Fruit fly (Drosophila melanogaster) whole organism, embryonic: ENCODE data around the gene Mtp.
A peak's percentile ranks its signal among the peaks of the same experiment; 100 is the strongest.

Experiments used
- Atf-2 ChIP-seq: fragments of 200-800 bp; sonication (Bioruptor generic); optimal IDR thresholded peaks from 2 replicates; lab custom pipeline; 2016; ENCODE audit warnings: missing biosample characterization, missing genetic modification characterization
- CG10274 ChIP-seq: fragments of 200-800 bp; sonication (Bioruptor generic); optimal IDR thresholded peaks from 3 replicates; lab custom pipeline; 2017; ENCODE audit warnings: missing biosample characterization, mild to moderate bottlenecking, missing genetic modification characterization
- CG11456 ChIP-seq: fragments of 200-800 bp; sonication (Bioruptor generic); IDR thresholded peaks from 3 replicates; pipeline ENCODE4 v1.3.6; 2022; ENCODE audit warnings: missing biosample characterization, missing genetic modification characterization
- CG12219 ChIP-seq: fragments of 200-800 bp; sonication (Bioruptor generic); optimal IDR thresholded peaks from 3 replicates; lab custom pipeline; 2018; ENCODE audit warnings: missing biosample characterization, mild to moderate bottlenecking, missing genetic modification characterization
- CG12659 ChIP-seq: fragments of 200-800 bp; sonication (Bioruptor generic); optimal IDR thresholded peaks from 3 replicates; lab custom pipeline; 2017; ENCODE audit warnings: mild to moderate bottlenecking, missing biosample characterization, missing genetic modification reagents, missing genetic modification characterization
- CG13123 ChIP-seq: fragments of 200-800 bp; sonication (Bioruptor generic); optimal IDR thresholded peaks from 2 replicates; lab custom pipeline; 2016; ENCODE audit warnings: missing biosample characterization, missing genetic modification characterization
- CG15514 ChIP-seq: fragments of 200-800 bp; sonication (Bioruptor generic); optimal IDR thresholded peaks from 3 replicates; lab custom pipeline; 2017; ENCODE audit warnings: missing biosample characterization, missing genetic modification characterization, mild to moderate bottlenecking, moderate library complexity, missing genetic modification reagents
- CG1603 ChIP-seq: fragments of 200-800 bp; sonication (Bioruptor generic); optimal IDR thresholded peaks from 2 replicates; lab custom pipeline; 2019; ENCODE audit warnings: missing biosample characterization, mild to moderate bottlenecking, missing genetic modification characterization, moderate library complexity
- CG18476 ChIP-seq: fragments of 200-800 bp; sonication (Bioruptor generic); optimal IDR thresholded peaks from 2 replicates; lab custom pipeline; 2016; ENCODE audit warnings: missing biosample characterization, mild to moderate bottlenecking, missing genetic modification characterization
- CG31365 ChIP-seq: fragments of 200-800 bp; sonication (Bioruptor generic); optimal IDR thresholded peaks from 2 replicates; lab custom pipeline; 2018; ENCODE audit warnings: missing biosample characterization, mild to moderate bottlenecking, missing genetic modification characterization
- CG3281 ChIP-seq: fragments of 200-800 bp; sonication (Bioruptor generic); optimal IDR thresholded peaks from 3 replicates; lab custom pipeline; 2017; ENCODE audit warnings: missing biosample characterization, mild to moderate bottlenecking, missing genetic modification characterization
- CG33213 ChIP-seq: fragments of 200-800 bp; sonication (Bioruptor generic); optimal IDR thresholded peaks from 3 replicates; lab custom pipeline; 2016; ENCODE audit warnings: missing biosample characterization, missing genetic modification characterization
- CG3838 ChIP-seq: fragments of 200-800 bp; sonication (Bioruptor generic); optimal IDR thresholded peaks from 3 replicates; lab custom pipeline; 2016; ENCODE audit warnings: missing biosample characterization, missing genetic modification characterization
- CG6254 ChIP-seq: fragments of 200-800 bp; sonication (Bioruptor generic); optimal IDR thresholded peaks from 3 replicates; lab custom pipeline; 2017; ENCODE audit warnings: mild to moderate bottlenecking, missing biosample characterization, missing genetic modification reagents, missing genetic modification characterization
- CG7786 ChIP-seq: fragments of 200-800 bp; sonication (Bioruptor generic); optimal IDR thresholded peaks from 2 replicates; lab custom pipeline; 2016; ENCODE audit warnings: missing biosample characterization, missing genetic modification characterization
- CG8924 ChIP-seq: fragments of 200-800 bp; optimal IDR thresholded peaks from 3 replicates; lab custom pipeline; 2019; ENCODE audit warnings: missing biosample characterization, mild to moderate bottlenecking, missing genetic modification characterization, moderate library complexity
- CG9609 ChIP-seq: fragments of 200-800 bp; sonication (Bioruptor generic); optimal IDR thresholded peaks from 3 replicates; lab custom pipeline; 2016; ENCODE audit warnings: missing biosample characterization, missing genetic modification characterization
- CG9797 ChIP-seq: fragments of 200-800 bp; sonication (Bioruptor generic); optimal IDR thresholded peaks from 3 replicates; lab custom pipeline; 2018; ENCODE audit warnings: missing biosample characterization, mild to moderate bottlenecking, missing genetic modification characterization
- Hmr ChIP-seq: fragments of 200-800 bp; sonication (Bioruptor generic); optimal IDR thresholded peaks from 3 replicates; lab custom pipeline; 2017; ENCODE audit warnings: mild to moderate bottlenecking, missing biosample characterization, missing genetic modification reagents, missing genetic modification characterization
- Lim3 ChIP-seq: fragments of 200-800 bp; sonication (Bioruptor generic); IDR thresholded peaks from 2 replicates; pipeline ENCODE4 v1.3.6; 2022; ENCODE audit warnings: missing biosample characterization, missing genetic modification characterization
- MBD-R2 ChIP-seq: fragments of 200-800 bp; sonication (Bioruptor generic); IDR thresholded peaks from 2 replicates; pipeline ENCODE4 v1.3.6; 2022; ENCODE audit warnings: missing biosample characterization, missing genetic modification characterization
- NK7.1 ChIP-seq: fragments of 200-800 bp; sonication (Bioruptor generic); optimal IDR thresholded peaks from 3 replicates; lab custom pipeline; 2016; ENCODE audit warnings: missing biosample characterization, missing genetic modification characterization
- Poxn ChIP-seq: fragments of 200-800 bp; sonication (Bioruptor generic); IDR thresholded peaks from 2 replicates; pipeline ENCODE4 v1.3.6; 2022; ENCODE audit warnings: missing biosample characterization, missing genetic modification characterization
- Scr ChIP-seq: fragments of 200-800 bp; sonication (Bioruptor generic); IDR thresholded peaks from 2 replicates; pipeline ENCODE4 v1.3.6; 2022; ENCODE audit warnings: missing biosample characterization, missing genetic modification characterization; ENCODE audit not compliant: partially characterized antibody
- Trl ChIP-seq, 3 experiments: fragments of >200 bp in 2 of 3; fragments of 200-800 bp in 1 of 3; sonication (Bioruptor generic) in 1 of 3; optimal IDR thresholded peaks; 2 replicates in 1 of 3; 3 replicates in 2 of 3; lab custom pipeline; 2016 to 2017; ENCODE audit warnings: missing biosample characterization in 1 of 3, missing genetic modification characterization in 1 of 3
- abd-A ChIP-seq: fragments of 200-800 bp; sonication (Bioruptor generic); optimal IDR thresholded peaks from 3 replicates; lab custom pipeline; 2019; ENCODE audit warnings: missing biosample characterization, mild to moderate bottlenecking, missing genetic modification characterization, moderate library complexity
- al ChIP-seq: fragments of 200-800 bp; sonication (Bioruptor generic); IDR thresholded peaks from 2 replicates; pipeline ENCODE4 v1.3.6; 2022; ENCODE audit warnings: missing biosample characterization, missing genetic modification characterization
- ash1 ChIP-seq: fragments of 200-800 bp; sonication (Bioruptor generic); optimal IDR thresholded peaks from 2 replicates; lab custom pipeline; 2018; ENCODE audit warnings: missing biosample characterization, mild to moderate bottlenecking, missing genetic modification characterization
- cas ChIP-seq: fragments of 200-800 bp; sonication (Bioruptor generic); IDR thresholded peaks from 2 replicates; pipeline ENCODE4 v1.3.6; 2022; ENCODE audit warnings: missing biosample characterization, missing genetic modification characterization
- ci ChIP-seq: fragments of 200-800 bp; sonication (Bioruptor generic); IDR thresholded peaks from 3 replicates; pipeline ENCODE4 v1.3.6; 2022; ENCODE audit warnings: missing biosample characterization, missing genetic modification characterization
- dmrt11E ChIP-seq: fragments of 200-800 bp; sonication (Bioruptor generic); optimal IDR thresholded peaks from 3 replicates; lab custom pipeline; 2018; ENCODE audit warnings: missing biosample characterization, mild to moderate bottlenecking, missing genetic modification characterization, moderate library complexity
- fd64A ChIP-seq: fragments of 200-800 bp; sonication (Bioruptor generic); optimal IDR thresholded peaks from 3 replicates; lab custom pipeline; 2018; ENCODE audit warnings: missing biosample characterization, mild to moderate bottlenecking, missing genetic modification characterization
- gcm ChIP-seq: fragments of 200-800 bp; sonication (Bioruptor generic); optimal IDR thresholded peaks from 2 replicates; lab custom pipeline; 2019; ENCODE audit warnings: missing biosample characterization, mild to moderate bottlenecking, missing genetic modification characterization, moderate library complexity
- grau ChIP-seq: fragments of 200-800 bp; optimal IDR thresholded peaks from 3 replicates; lab custom pipeline; 2019; ENCODE audit warnings: missing biosample characterization, mild to moderate bottlenecking, missing genetic modification characterization, moderate library complexity
- ham ChIP-seq: fragments of 200-800 bp; sonication (Bioruptor generic); IDR thresholded peaks from 2 replicates; pipeline ENCODE4 v1.3.6; 2022; ENCODE audit warnings: missing biosample characterization, missing genetic modification characterization
- hb ChIP-seq: fragments of 200-800 bp; sonication (Bioruptor generic); IDR thresholded peaks from 3 replicates; pipeline ENCODE4 v1.3.6; 2022; ENCODE audit warnings: missing biosample characterization, missing genetic modification characterization; ENCODE audit not compliant: partially characterized antibody
- hkb ChIP-seq, 2 experiments: fragments of 200-800 bp in 1 of 2; fragments of >200 bp in 1 of 2; sonication (Bioruptor generic) in 1 of 2; IDR thresholded peaks in 1 of 2; optimal IDR thresholded peaks in 1 of 2; 2 replicates each; pipeline versions ENCODE4 v1.3.6 to Lab custom; 2017 to 2022; ENCODE audit warnings: missing biosample characterization in 1 of 2, missing genetic modification characterization in 1 of 2
- knrl ChIP-seq: fragments of 200-800 bp; sonication (Bioruptor generic); IDR thresholded peaks from 3 replicates; pipeline ENCODE4 v1.3.6; 2022; ENCODE audit warnings: missing biosample characterization, missing genetic modification characterization; ENCODE audit not compliant: partially characterized antibody
- lab ChIP-seq: fragments of 200-800 bp; sonication (Bioruptor generic); optimal IDR thresholded peaks from 3 replicates; lab custom pipeline; 2017; ENCODE audit warnings: missing biosample characterization, missing genetic modification characterization, mild to moderate bottlenecking, moderate library complexity, missing genetic modification reagents
- nau ChIP-seq: fragments of 200-800 bp; sonication (Bioruptor generic); optimal IDR thresholded peaks from 3 replicates; lab custom pipeline; 2017; ENCODE audit warnings: missing biosample characterization, mild to moderate bottlenecking, missing genetic modification characterization, missing genetic modification reagents
- pb ChIP-seq: fragments of 200-800 bp; sonication (Bioruptor generic); optimal IDR thresholded peaks from 3 replicates; lab custom pipeline; 2016; ENCODE audit warnings: missing biosample characterization, missing genetic modification characterization
- pita ChIP-seq: fragments of 200-800 bp; sonication (Bioruptor generic); optimal IDR thresholded peaks from 2 replicates; lab custom pipeline; 2017; ENCODE audit warnings: missing biosample characterization, mild to moderate bottlenecking, missing genetic modification characterization
- row ChIP-seq: fragments of 200-800 bp; sonication (Bioruptor generic); IDR thresholded peaks from 3 replicates; pipeline ENCODE4 v1.3.6; 2022; ENCODE audit warnings: missing biosample characterization, missing genetic modification characterization
- sd ChIP-seq: fragments of 200-800 bp; sonication (Bioruptor generic); optimal IDR thresholded peaks from 3 replicates; lab custom pipeline; 2018; ENCODE audit warnings: missing biosample characterization, mild to moderate bottlenecking, missing genetic modification characterization, moderate library complexity
- sens ChIP-seq: fragments of 200-800 bp; sonication (Bioruptor generic); peaks from one replicate; lab custom pipeline; 2016; ENCODE audit warnings: missing biosample characterization, missing genetic modification characterization
- sim ChIP-seq: fragments of 200-800 bp; sonication (Bioruptor generic); IDR thresholded peaks from 2 replicates; pipeline ENCODE4 v1.3.6; 2022; ENCODE audit warnings: missing biosample characterization, missing genetic modification characterization
- ssp ChIP-seq: fragments of 200-800 bp; sonication (Bioruptor generic); IDR thresholded peaks from 2 replicates; pipeline ENCODE4 v1.3.6; 2022; ENCODE audit warnings: missing biosample characterization, missing genetic modification characterization
- wek ChIP-seq: fragments of 200-800 bp; sonication (Bioruptor generic); optimal IDR thresholded peaks from 3 replicates; lab custom pipeline; 2018; ENCODE audit warnings: missing biosample characterization, mild to moderate bottlenecking, missing genetic modification characterization, moderate library complexity
- zen2 ChIP-seq: fragments of 200-800 bp; sonication (Bioruptor generic); IDR thresholded peaks from 3 replicates; pipeline ENCODE4 v1.3.6; 2022; ENCODE audit warnings: missing biosample characterization, missing genetic modification characterization; ENCODE audit not compliant: partially characterized antibody

The Mtp gene

dm6 chr2L:20896681-20897341, 25.9 kb downstream of the Mtp start (continued):
- TF ChIP-seq Trl (optimal IDR thresholded peaks at IDR 0.05; lab: Kevin White, UChicago) (no peak), Trl (GFP tag; optimal IDR thresholded peaks at IDR 0.05; lab: Kevin White, UChicago) (no peak), CG6254 (GFP tag; lab: Kevin White, UChicago) (peak; percentile 34), hb (GFP tag; lab: Robert Waterston, UW) (no peak), CG9797 (no peak), CG7786 (GFP tag; lab: Kevin White, UChicago) (no peak), nau (GFP tag; lab: Kevin White, UChicago) (peak; percentile 51), CG15514 (GFP tag; lab: Kevin White, UChicago) (peak; percentile 13), CG18476 (GFP tag; lab: Kevin White, UChicago) (peak; percentile 11), Atf-2 (no peak), CG3281 (GFP tag; lab: Kevin White, UChicago) (no peak), knrl (GFP tag; lab: Robert Waterston, UW) (no peak), Lim3 (GFP tag; lab: Robert Waterston, UW) (no peak), NK7.1 (GFP tag; lab: Kevin White, UChicago) (peak; percentile 14), wek (GFP tag; lab: Kevin White, UChicago) (peak; percentile 85), CG8924 (tag; lab: Kevin White, UChicago) (peak; percentile 6), ash1 (peak; percentile 13), sens (GFP tag; lab: Kevin White, UChicago) (peak; percentile 88), MBD-R2 (GFP tag; lab: Robert Waterston, UW) (no peak), abd-A (tag; lab: Kevin White, UChicago) (no peak), row (GFP tag; lab: Robert Waterston, UW) (peak; percentile 21; the same call in 1 of the 3 replicates), sim (GFP tag; lab: Robert Waterston, UW) (no peak), CG1603 (tag; lab: Kevin White, UChicago) (peak; percentile 24), CG3838 (GFP tag; lab: Kevin White, UChicago) (peak; percentile 17), fd64A (peak; percentile 89), grau (no peak), CG10274 (no peak), ssp (no peak), ci (GFP tag; lab: Robert Waterston, UW) (peak; percentile 84), Scr (GFP tag; lab: Robert Waterston, UW) (no peak), CG13123 (GFP tag; lab: Kevin White, UChicago) (peak; percentile 16), CG9609 (GFP tag; lab: Kevin White, UChicago) (no peak), cas (GFP tag; lab: Robert Waterston, UW) (no peak), CG12659 (GFP tag; lab: Kevin White, UChicago) (no peak), gcm (GFP tag; lab: Kevin White, UChicago) (peak; percentile 59), al (no peak), lab (GFP tag; lab: Kevin White, UChicago) (peak; percentile 79), CG31365 (peak; percentile 43), hkb (optimal IDR thresholded peaks at IDR 0.05; lab: Kevin White, UChicago) (no peak), hkb (GFP tag; IDR thresholded peaks at IDR 0.05; lab: Robert Waterston, UW) (peak; percentile 46; the same call in 1 of the 2 replicates), dmrt11E (tag; lab: Kevin White, UChicago) (no peak), Hmr (GFP tag; lab: Kevin White, UChicago) (peak; percentile 19), ham (no peak), Poxn (GFP tag; lab: Robert Waterston, UW) (no peak), CG33213 (GFP tag; lab: Kevin White, UChicago) (peak; percentile 26), pb (GFP tag; lab: Kevin White, UChicago) (no peak), CG12219 (GFP tag; lab: Kevin White, UChicago) (peak; percentile 31), sd (peak; percentile 52), CG11456 (GFP tag; lab: Robert Waterston, UW) (no peak), zen2 (GFP tag; lab: Robert Waterston, UW) (no peak), pita (GFP tag; lab: Kevin White, UChicago) (no peak)
